Worm (Caenorhabditis elegans): ENCODE results near the gene gei-13.

DNA sequence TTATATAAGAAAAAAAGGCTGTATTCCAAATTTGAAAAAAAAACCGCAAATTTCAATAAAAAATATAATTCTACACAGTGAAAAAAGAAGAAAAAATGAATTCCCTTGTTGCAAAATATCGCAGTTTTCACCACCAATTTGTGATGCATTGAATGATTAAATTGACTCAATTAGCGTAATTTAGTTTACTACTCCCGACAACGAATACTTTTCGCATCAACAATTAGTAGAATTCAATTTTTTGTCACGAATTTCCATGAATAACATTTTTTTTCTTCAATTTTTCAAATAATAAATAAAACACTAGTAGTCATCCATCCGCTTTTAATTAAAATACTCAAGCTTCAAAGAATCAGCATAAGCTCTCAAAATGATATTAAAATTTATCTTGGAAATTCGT is 51.6 kb downstream of the gei-13 start:
- TF ChIP-seq F13H6.1 (tag; optimal IDR thresholded peaks at IDR 0.05) (no peak), ceh-34 (tag; optimal IDR thresholded peaks at IDR 0.05) (no peak), tbx-2 (tag; optimal IDR thresholded peaks at IDR 0.05) (no peak), nhr-232 (tag; optimal IDR thresholded peaks at IDR 0.05) (no peak)
